Worm (Caenorhabditis elegans): ENCODE measurements around the gene rnp-1.

ce11 chrV:12198545-12198944, 6.5 kb downstream of the rnp-1 start, which contains the start of gene lon-3:
- TF ChIP-seq fkh-10 (GFP tag; optimal IDR thresholded peaks at IDR 0.05) = no peak
- TF ChIP-seq nhr-28 (tag; optimal IDR thresholded peaks at IDR 0.05) = no peak
- TF ChIP-seq jun-1 (tag; optimal IDR thresholded peaks at IDR 0.05) = no peak
- TF ChIP-seq ama-1 (optimal IDR thresholded peaks at IDR 0.05) = no peak
- TF ChIP-seq nhr-11 (tag; optimal IDR thresholded peaks at IDR 0.05) = no peak
- no peak for TF ChIP-seq nhr-237 (tag; optimal IDR thresholded peaks at IDR 0.05)
- TF ChIP-seq lin-13 (GFP tag; optimal IDR thresholded peaks at IDR 0.05) = no peak
- TF ChIP-seq unc-62 (GFP tag; optimal IDR thresholded peaks at IDR 0.05) = no peak
- no peak for TF ChIP-seq lin-39 (tag; optimal IDR thresholded peaks at IDR 0.05)
- TF ChIP-seq egl-27 (tag; optimal IDR thresholded peaks at IDR 0.05) = no peak
- no peak for TF ChIP-seq efl-1 (optimal IDR thresholded peaks at IDR 0.05)
- no peak for TF ChIP-seq efl-1 (GFP tag; optimal IDR thresholded peaks at IDR 0.05 in 1 of 2)
- TF ChIP-seq fkh-4 (tag; optimal IDR thresholded peaks at IDR 0.05; ENCODE audit: borderline replicate concordance) = no peak
- TF ChIP-seq nhr-12 (tag; optimal IDR thresholded peaks at IDR 0.05) = no peak
- TF ChIP-seq nhr-90 (tag; optimal IDR thresholded peaks at IDR 0.05; ENCODE audit: poor library complexity) = no peak
